Fruit fly (Drosophila melanogaster) S2 (cell line): Measurements from ENCODE around the gene CG7857.

ENCODE experiments used
- CG8478 ChIP-seq: fragments of >200 bp; optimal IDR thresholded peaks from 2 replicates; lab custom pipeline; 2018
- CTCF ChIP-seq, 2 experiments: fragments of >200 bp; optimal IDR thresholded peaks; 2 replicates each; lab custom pipeline; 2018

CG7857 gene

DNA sequence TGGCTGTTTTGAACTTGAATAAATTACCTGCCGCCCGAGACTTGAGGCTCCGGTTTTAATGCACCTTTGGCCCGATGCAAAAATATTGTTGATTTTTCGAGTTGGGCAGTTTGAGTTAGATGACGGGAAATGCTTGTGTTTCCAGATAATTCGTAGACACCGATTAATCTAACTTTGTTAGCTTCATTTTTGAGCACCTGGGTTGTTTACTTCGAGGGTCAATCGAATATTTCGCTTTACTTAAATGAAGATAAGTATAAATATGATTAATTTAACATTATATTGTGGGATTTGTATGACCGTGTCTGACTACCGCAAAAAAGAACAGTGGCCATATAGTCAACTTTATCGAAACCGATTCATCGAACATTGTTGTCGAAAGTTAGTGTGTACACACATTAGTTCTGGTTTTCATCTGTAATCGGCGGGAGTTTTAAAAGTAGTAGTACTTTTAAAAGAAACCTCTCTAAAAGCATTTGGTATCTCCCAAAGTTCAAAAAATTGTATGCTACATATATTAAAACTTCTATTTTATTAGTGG is 19.2 kb upstream of the CG7857 start, which contains the start of gene CG7945:
Gene CG7945, minus strand, starts transcription at position 332 of the 541 bp plus-strand sequence.
- TF ChIP-seq CG8478 (no peak), CTCF (optimal IDR thresholded peaks at IDR 0.05; lab: Kevin White, UChicago) (no peak)

DNA sequence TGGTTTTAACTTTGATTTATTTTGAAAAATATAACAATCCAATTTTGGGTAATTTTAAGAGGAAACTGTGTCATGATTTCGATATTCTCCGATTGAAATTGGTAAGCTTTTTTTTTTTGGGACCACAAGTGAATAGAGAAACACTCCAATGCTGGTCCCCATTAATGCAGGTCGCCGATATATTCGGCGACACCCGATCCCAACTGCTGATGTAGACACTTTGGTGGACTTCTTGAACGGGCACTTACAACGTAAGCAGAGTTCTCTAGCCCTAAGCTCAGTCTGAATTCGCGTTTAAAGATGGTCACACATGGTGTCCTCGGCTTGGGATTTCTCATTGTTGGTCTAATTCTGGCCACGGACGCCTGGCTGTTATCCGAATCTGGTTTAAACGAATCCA is 15.6 kb upstream of the CG7857 start, which contains the start of gene yellow-k:
Gene yellow-k, plus strand, starts transcription at position 301 of the 400 bp plus-strand sequence.
- no peak for TF ChIP-seq CG8478
- no peak for TF ChIP-seq CTCF (optimal IDR thresholded peaks at IDR 0.05; lab: Kevin White, UChicago)

DNA sequence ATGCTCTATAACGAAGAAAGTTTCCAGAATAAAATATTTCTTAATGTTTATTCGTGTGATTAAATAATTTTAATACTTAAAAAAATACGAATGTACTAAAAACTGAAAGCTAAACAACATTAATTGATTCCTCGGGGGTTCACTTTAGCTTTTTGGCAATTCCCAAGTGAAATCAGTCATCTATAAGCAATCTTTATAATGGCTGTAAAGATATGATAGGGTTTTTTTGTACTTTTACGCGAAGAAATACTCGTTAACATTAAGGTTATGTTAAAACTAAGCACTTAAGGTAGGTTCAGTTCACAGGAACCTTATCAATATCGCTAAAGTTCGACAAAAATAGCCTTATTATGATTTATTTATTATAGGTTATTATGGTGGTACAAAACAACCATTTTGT is 15.2 kb upstream of the CG7857 start:
- TF ChIP-seq CTCF (optimal IDR thresholded peaks at IDR 0.05; lab: Kevin White, UChicago) = no peak
- no peak for TF ChIP-seq CG8478

DNA sequence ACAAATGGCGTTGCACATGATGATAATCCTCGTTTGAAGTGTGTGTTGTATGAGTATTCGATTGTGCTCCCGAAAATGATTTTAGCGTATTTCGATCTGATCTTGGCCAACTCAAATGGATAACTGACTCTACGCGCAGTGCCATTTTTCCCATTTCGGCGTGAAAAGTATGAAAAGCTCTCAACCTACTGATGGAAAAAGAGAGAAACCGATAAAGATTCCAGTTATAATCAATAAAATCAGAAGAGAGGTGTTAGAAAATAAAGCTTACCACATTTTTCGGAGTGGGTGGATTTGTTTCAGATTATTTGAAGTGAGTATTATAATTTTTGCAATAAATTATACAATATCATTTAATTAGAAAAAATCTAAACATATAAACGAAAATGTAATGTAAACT is 14.8 kb upstream of the CG7857 start, which contains the start of gene mex1:
Gene mex1, minus strand, starts transcription at position 101 of the 400 bp plus-strand sequence.
- no peak for TF ChIP-seq CG8478
- TF ChIP-seq CTCF (optimal IDR thresholded peaks at IDR 0.05; lab: Kevin White, UChicago) = no peak

DNA sequence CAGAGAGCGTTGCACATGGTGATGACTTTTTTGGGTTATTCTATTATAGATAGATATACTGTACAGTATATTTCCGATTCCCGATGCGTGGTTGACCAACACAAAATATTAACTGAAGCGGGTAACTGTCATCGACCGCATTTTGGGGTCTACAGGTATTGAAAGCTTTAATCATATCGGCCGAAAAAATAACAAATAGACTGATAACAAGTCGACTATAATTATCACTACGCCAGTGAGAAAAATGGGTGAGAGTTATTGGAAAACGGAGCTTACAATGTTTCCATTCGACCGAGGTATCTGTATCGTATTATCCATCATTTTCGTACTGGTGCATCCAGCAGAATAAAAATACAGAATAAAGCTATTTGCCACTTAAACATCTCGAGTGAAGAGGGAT is 13.7 kb upstream of the CG7857 start:
- TF ChIP-seq CG8478 (no peak), CTCF (optimal IDR thresholded peaks at IDR 0.05; lab: Kevin White, UChicago) (no peak)

DNA sequence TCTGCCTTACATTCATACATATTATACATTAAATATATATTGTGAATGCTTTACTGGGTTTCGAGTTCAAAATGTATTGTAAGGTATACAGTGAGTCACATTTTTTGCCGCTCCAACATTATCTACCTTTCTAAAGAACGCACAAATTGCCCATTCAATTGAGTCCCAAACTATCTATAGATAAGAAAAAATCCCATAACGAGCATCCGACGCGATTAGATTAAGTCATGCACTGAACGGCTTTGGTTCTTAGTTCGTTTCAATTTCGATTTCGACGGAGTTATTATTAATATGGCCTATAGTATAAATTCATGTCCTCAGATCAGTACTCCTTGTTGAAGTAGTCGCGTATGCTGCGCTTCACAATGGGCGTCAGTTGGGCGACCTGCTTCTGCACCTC is 12.8 kb upstream of the CG7857 start:
- TF ChIP-seq CTCF (optimal IDR thresholded peaks at IDR 0.05; lab: Kevin White, UChicago) = no peak
- no peak for TF ChIP-seq CG8478

dm6 chr3L:15516956-15517355 is 12.3 kb upstream of the CG7857 start, which contains the start of gene CG13454:
Gene CG13454 (minus strand): TSS chr3L:15517056.
- TF ChIP-seq CTCF (optimal IDR thresholded peaks at IDR 0.05; lab: Kevin White, UChicago) (no peak), CG8478 (no peak)

DNA sequence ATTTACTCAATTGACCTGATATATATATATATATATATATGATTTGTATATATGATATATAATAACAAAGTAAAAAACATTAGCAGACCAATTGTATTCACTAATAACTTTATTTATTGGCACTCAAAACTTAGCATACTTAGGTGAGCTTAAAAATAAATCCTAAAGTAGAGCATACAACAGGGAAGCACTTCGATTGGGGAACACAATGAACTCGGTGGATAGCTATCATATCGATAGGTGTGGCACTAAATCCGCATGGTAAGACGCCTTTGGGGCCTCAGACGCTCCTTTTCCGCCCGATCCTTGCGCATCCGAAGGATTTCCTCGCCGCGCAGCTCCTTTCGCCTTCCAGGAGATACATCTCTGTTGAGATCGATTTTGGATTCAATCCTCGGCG is 11.7 kb upstream of the CG7857 start:
- no peak for TF ChIP-seq CTCF (optimal IDR thresholded peaks at IDR 0.05; lab: Kevin White, UChicago)
- TF ChIP-seq CG8478 = no peak

DNA sequence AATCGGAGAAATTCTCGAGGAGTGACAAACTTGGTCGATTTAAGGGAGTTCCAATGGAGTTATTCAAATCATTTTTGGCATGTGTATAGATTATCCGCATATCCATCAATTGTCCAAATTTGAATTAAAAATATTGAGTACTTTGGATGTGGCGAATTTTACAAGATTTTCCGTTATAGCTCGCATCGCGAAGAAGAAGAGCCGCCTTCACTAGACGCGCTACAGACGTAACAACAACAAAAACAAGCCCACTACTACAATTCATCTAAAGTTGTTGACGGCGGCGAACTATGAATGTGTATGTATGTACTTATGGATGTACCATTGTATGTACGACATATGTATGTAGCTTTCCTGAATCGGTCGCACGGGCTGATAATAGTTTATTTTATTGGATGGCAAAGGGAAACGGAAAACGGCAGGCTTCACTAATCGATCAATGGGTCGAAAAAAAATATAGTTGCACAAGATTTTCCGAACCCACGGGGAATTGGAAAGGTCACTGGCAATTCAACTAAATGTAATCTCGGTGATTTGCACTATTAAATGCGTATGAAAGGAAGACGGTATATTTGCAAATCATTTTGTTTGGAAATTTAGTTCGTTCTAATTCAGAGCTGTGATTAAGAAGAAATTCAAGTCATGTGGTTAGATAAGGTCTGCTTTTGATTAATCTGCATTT is 10.3 kb upstream of the CG7857 start:
- TF ChIP-seq CG8478 (no peak), CTCF (optimal IDR thresholded peaks at IDR 0.05; lab: Kevin White, UChicago) (no peak)

DNA sequence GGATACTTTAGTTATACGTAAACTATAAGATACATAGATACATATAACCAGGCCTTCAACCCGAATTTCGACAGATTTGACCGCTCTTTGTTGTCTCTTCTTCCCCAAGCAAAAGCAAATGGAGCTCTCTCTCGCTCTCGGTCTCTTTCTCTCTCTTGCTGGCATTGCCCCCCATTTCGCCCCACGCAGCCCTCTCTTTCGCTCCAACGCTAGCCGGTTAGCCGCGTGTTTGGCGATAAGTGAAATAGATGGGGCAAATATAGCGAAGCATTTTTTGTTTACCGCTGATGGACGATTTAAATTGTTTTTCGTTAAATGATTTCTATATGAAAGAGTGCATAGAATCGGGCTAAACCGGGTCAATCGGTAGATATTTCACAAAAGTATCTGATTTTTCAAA is 9.7 kb upstream of the CG7857 start:
- no peak for TF ChIP-seq CTCF (optimal IDR thresholded peaks at IDR 0.05; lab: Kevin White, UChicago)
- no peak for TF ChIP-seq CG8478

DNA sequence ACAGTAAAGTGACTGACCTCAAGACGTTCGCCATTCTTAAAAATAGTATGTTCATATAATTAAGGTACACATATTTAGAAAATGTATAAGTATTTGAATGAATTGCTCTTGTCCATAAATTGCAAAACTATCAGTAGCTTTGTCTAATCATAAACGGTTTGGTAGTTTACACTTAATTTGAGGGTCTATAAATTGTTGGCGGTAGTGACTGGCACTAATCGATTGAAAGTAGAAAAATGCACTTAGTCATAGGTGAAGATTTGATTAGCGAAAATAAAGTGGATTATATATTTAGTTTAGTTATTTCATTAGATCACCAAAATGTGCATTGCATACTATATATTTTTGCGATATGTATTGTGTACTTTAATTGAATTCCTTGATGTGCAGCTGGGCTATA is 9.0 kb upstream of the CG7857 start:
- no peak for TF ChIP-seq CG8478
- TF ChIP-seq CTCF (optimal IDR thresholded peaks at IDR 0.05; lab: Kevin White, UChicago) = no peak

- TF ChIP-seq CTCF (optimal IDR thresholded peaks at IDR 0.05; lab: Kevin White, UChicago) (no peak), CG8478 (no peak)
These were observed 8.6 kb upstream of the CG7857 start for dm6 chr3L:15513264-15513663.

DNA sequence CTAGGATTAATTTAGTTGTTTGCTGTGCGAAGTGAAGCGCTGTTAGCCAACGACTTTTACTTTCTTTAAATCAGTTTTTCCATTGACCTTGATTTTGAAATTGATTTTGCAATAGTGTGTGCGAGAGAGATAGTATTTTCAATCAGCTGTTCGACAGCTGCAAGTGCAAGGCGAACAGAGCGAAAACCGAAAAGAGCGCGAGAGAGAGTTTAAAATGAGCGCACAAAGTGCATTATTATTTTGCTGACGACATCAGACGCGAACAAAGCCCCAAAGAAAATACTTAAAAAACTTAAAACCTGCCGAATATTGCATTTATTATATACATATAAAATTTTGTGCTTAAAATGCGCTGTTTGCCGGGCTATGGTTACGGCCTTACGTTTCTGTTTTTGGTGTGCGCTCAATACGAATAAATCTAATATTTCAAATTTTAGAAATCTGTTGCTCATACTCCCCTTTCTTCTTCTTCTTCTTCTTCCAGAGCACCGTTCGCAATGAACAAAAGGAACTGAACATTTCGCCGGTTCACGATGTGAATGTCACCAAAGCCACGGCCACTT is 7.1 kb upstream of the CG7857 start:
- TF ChIP-seq CG8478 = no peak
- TF ChIP-seq CTCF (optimal IDR thresholded peaks at IDR 0.05; lab: Kevin White, UChicago) = no peak

DNA sequence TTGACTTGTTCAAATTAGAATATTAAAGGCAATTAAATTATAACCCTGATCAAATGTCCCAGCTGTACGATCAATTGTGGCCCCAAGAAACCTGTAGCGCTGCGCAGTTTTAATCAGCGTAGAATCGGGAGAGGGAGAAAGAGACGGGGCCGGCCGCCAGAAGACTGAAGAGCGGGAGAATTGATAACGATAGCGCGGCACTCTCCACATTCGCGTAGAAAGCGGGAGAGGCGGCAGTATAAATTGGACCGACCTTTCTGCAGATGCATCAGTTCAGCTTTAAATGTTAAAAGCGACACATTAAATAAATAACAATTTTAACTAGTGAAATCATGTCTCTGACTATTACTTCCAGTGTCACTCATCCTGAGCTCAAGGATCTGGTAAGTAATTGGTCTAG is 6.1 kb upstream of the CG7857 start, which contains the start of gene MsrA:
Gene MsrA, plus strand, starts transcription at position 266 of the 400 bp plus-strand sequence.
- no peak for TF ChIP-seq CG8478
- TF ChIP-seq CTCF (optimal IDR thresholded peaks at IDR 0.05; lab: Kevin White, UChicago) = no peak

DNA sequence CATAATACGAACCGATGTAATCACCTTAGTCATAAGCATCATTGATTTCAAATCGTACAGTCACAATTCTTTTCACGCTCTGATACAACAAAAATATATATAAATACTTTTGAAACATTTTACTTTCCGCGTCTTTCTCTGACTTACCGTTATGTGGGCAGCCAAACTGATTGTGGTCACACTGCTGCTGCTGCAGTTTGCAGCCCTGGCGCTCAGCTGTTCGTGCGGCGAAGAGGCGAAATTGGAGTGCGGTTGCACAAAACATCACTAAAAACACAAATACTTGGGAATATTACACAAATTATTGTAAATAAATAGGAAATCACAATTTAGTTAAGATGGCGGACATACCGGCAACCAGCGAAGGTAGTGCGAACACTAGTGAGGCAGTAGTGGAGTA is 4.7 kb upstream of the CG7857 start, which contains the start of the genes gdl and gdl-ORF39:
Gene gdl, plus strand, starts transcription at position 48 of the 400 bp plus-strand sequence.
Gene gdl-ORF39, plus strand, starts transcription at position 48 of the 400 bp plus-strand sequence.
- TF ChIP-seq CG8478 = no peak
- TF ChIP-seq CTCF (optimal IDR thresholded peaks at IDR 0.05; lab: Kevin White, UChicago) = no peak

DNA sequence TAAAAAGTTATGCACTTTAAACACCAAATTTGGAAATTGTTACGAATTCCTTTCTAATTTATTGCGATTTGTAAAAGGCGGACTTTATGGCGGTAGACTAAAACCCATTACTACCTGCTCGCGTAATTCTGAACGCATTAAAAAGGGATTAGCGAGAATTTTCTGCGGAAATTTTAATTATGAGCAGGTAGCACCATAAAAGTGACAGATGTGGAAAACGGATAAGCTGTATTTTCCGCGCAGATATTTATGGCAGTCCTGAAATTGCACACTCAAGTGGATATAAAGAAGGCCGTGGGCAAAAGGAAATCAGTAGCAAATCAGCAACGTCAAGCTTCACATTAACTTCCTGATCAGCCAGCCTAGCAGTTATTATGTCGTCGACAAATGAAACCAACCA is 4.1 kb upstream of the CG7857 start, which contains the start of gene Z600:
Gene Z600, plus strand, starts transcription at position 312 of the 400 bp plus-strand sequence.
- TF ChIP-seq CTCF (optimal IDR thresholded peaks at IDR 0.05; lab: Kevin White, UChicago) (no peak), CG8478 (no peak)
